Worm (Caenorhabditis elegans): ENCODE data around the gene gei-13.
"Not testable (repeated sequence)": the region's sequence is repeated elsewhere in the genome, so short reads cannot be mapped to it uniquely, and the experiment has no call there.

gei-13 gene

DNA sequence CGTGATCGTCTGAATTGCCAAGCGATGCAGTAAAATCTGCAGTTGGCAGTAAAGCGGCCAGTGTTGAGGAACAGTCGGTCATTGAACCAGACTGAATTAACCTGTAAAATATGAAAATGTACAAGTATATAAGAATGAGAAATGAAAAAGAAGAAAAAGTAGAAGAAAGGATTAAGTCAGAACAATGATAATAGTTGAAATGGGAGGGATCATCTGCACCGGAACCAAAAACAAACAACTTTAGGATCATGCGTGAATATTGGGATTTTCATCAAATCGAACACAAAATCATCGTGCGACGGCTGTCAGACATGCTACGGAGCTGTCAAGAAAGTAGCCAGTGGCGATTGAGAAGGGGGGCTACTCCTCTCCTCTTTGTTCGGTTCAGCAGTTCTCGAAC lies at the start of gene gei-13:
Gene gei-13, minus strand, starts transcription at position 101 of the 400 bp plus-strand sequence.
- TF ChIP-seq C08G9.2 (tag; optimal IDR thresholded peaks at IDR 0.05) (no peak), dve-1 (tag; optimal IDR thresholded peaks at IDR 0.05) (no peak), gmeb-2 (tag; optimal IDR thresholded peaks at IDR 0.05) (no peak), lim-6 (tag; optimal IDR thresholded peaks at IDR 0.05) (no peak), ets-4 (tag; optimal IDR thresholded peaks at IDR 0.05) (no peak), zip-5 (tag; optimal IDR thresholded peaks at IDR 0.05) (no peak), hlh-13 (GFP tag; optimal IDR thresholded peaks at IDR 0.05) (no peak), ref-2 (tag; optimal IDR thresholded peaks at IDR 0.05) (no peak), ceh-18 (tag; optimal IDR thresholded peaks at IDR 0.05) (no peak), tbx-2 (tag; optimal IDR thresholded peaks at IDR 0.05) (no peak), fkh-10 (GFP tag; optimal IDR thresholded peaks at IDR 0.05) (no peak), ceh-9 (tag; optimal IDR thresholded peaks at IDR 0.05) (no peak), pros-1 (tag; optimal IDR thresholded peaks at IDR 0.05) (no peak), elt-4 (tag; optimal IDR thresholded peaks at IDR 0.05) (no peak), sox-2 (GFP tag; IDR thresholded peaks at IDR 0.05) (no peak), ceh-31 (tag; optimal IDR thresholded peaks at IDR 0.05) (no peak)

DNA sequence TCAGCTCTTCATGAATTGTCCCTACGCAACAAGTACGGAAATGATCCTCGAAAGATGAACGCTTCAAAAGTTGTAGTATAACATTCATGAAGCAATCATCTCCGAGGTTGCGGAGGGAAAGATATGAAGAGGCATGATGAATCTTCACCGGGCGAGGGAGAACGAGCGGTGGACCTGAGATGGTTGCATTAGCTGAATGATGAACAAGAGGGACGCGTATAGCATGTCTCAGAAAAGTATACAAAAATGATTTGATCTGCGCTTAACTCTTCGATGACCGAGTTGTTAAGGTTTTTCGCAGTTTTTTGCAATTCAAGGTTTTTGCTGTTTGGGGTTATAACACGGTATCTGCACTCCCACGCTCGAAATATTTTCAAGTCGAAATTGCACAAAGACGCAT lies 49.0 kb upstream of the gei-13 start, which contains the start of gene C07A9.10:
Gene C07A9.10, minus strand, starts transcription at position 101 of the 400 bp plus-strand sequence.
- no peak for TF ChIP-seq ttx-3 (tag; optimal IDR thresholded peaks at IDR 0.05)
- TF ChIP-seq sox-4 (tag; optimal IDR thresholded peaks at IDR 0.05) = no peak
- no peak for TF ChIP-seq che-1 (tag; optimal IDR thresholded peaks at IDR 0.05)
- TF ChIP-seq ceh-14 (tag; optimal IDR thresholded peaks at IDR 0.05) = no peak
- TF ChIP-seq unc-55 (GFP tag; optimal IDR thresholded peaks at IDR 0.05) = no peak
- TF ChIP-seq elt-4 (tag; optimal IDR thresholded peaks at IDR 0.05) = no peak
- TF ChIP-seq unc-3 (GFP tag; conservative IDR thresholded peaks at IDR 0.05) = no peak
- TF ChIP-seq unc-3 (tag; optimal IDR thresholded peaks at IDR 0.05) = no peak
- no peak for TF ChIP-seq zip-5 (tag; optimal IDR thresholded peaks at IDR 0.05)
- no peak for TF ChIP-seq ceh-31 (tag; optimal IDR thresholded peaks at IDR 0.05)
- TF ChIP-seq syd-9 (tag; optimal IDR thresholded peaks at IDR 0.05) = no peak
- TF ChIP-seq sdc-2 (tag; optimal IDR thresholded peaks at IDR 0.05) = no peak
- no peak for TF ChIP-seq K02D7.2 (tag; optimal IDR thresholded peaks at IDR 0.05)
- no peak for TF ChIP-seq hlh-6 (tag; optimal IDR thresholded peaks at IDR 0.05)
- TF ChIP-seq ceh-6 (GFP tag; optimal IDR thresholded peaks at IDR 0.05) = no peak
- TF ChIP-seq nhr-232 (tag; optimal IDR thresholded peaks at IDR 0.05) = no peak
- TF ChIP-seq ref-2 (tag; optimal IDR thresholded peaks at IDR 0.05) = no peak
- TF ChIP-seq hlh-8 (tag; optimal IDR thresholded peaks at IDR 0.05) = no peak
- no peak for TF ChIP-seq hlh-30 (tag; optimal IDR thresholded peaks at IDR 0.05; ENCODE audit: insufficient read depth)

DNA sequence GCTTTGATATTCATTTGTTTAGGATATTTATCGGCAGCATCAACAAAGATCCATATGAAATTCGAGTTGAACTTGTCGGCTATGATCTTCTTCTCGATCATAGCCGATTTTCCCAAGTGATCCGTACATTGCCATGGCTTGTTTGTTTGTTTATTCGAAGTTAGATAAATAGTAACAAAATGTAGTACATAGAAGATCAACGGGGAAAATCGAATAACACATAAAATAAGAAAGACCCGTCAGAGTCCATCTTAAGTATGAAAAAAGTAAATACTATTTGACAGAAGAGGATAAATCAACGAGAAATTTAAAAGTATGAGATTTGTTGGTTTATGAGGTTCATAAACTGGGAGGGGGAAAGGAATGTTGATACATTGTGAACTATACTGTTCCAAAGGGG lies 45.8 kb upstream of the gei-13 start, which contains the start of gene C07A9.5:
Gene C07A9.5, minus strand, starts transcription at position 101 of the 400 bp plus-strand sequence.
- TF ChIP-seq K02D7.2, fkh-6, ets-4 (tag; optimal IDR thresholded peaks at IDR 0.05): not testable (repeated sequence)

DNA sequence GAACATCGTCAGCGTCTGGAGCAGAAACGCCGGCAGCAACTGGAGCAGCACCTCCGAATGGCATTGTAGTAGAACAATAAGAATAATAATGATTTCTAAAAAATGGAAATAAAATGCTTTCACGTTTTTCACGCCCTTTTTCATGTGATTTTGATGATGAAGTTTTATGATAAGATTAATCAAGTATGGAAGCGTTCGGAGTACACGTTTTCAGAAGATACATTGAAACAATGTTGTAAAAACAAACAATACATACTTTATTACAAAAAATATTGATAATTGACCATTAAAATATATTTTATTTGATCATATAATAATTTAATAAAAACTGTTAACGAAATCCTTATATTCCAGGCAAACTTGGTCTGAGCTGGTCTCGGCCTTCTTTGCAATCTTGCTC lies 44.3 kb upstream of the gei-13 start, which contains the start of gene C07A9.13:
Gene C07A9.13, minus strand, starts transcription at position 101 of the 400 bp plus-strand sequence.
- TF ChIP-seq pat-9 (tag; optimal IDR thresholded peaks at IDR 0.05); T23F11.4 (GFP tag; optimal IDR thresholded peaks at IDR 0.05); nfya-1 (tag; optimal IDR thresholded peaks at IDR 0.05): not testable (repeated sequence)

DNA sequence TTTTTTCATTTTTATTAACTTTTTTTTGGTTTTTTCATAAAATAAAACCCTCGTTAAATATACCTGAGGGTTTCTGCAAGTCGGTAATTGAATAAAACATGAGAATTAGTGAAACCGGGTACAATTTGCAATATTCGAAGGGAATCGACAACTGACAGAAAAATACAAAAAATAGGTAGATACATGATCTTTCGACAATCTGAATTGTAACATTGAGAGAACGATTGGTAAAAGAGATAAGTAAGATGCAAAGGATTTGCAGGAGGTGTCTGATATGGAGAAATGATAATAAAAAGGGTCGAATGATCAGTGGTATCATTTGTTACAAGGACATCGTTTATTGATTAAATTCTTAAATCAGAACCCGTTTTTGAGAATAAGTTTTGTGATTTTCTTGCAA lies 41.9 kb upstream of the gei-13 start, which contains the start of gene ugt-60:
Gene ugt-60, minus strand, starts transcription at position 233 of the 400 bp plus-strand sequence.
- TF ChIP-seq Y22D7AL.16 (tag; optimal IDR thresholded peaks at IDR 0.05) (no peak), nhr-11 (tag; optimal IDR thresholded peaks at IDR 0.05) (peak; percentile 5), ceh-24 (tag; optimal IDR thresholded peaks at IDR 0.05) (no peak), npax-4 (tag; optimal IDR thresholded peaks at IDR 0.05) (no peak), ttx-3 (tag; optimal IDR thresholded peaks at IDR 0.05) (no peak), K09A11.1 (tag; optimal IDR thresholded peaks at IDR 0.05; ENCODE audit: insufficient read depth) (no peak)
